Fruit fly (Drosophila melanogaster) whole organism, embryonic: ENCODE results near the gene Sqor.

Experiments
- Atf6 ChIP-seq: fragments of 200-800 bp; sonication (Bioruptor generic); IDR thresholded peaks from 2 replicates; pipeline ENCODE4 v1.3.6; 2022; ENCODE audit warnings: missing biosample characterization, missing genetic modification characterization
- Bdp1 ChIP-seq: fragments of 200-800 bp; sonication (Bioruptor generic); optimal IDR thresholded peaks from 3 replicates; lab custom pipeline; 2016; ENCODE audit warnings: missing biosample characterization, missing genetic modification characterization
- Blimp-1 ChIP-seq: fragments of 200-800 bp; sonication (Bioruptor generic); optimal IDR thresholded peaks from 3 replicates; lab custom pipeline; 2018; ENCODE audit warnings: missing biosample characterization, missing genetic modification characterization, mild to moderate bottlenecking, moderate library complexity, missing genetic modification reagents
- Bteb2 ChIP-seq: fragments of 200-800 bp; sonication (Bioruptor generic); optimal IDR thresholded peaks from 2 replicates; lab custom pipeline; 2016; ENCODE audit warnings: missing biosample characterization, missing genetic modification characterization
- CG11398 ChIP-seq: fragments of 200-800 bp; sonication (Bioruptor generic); optimal IDR thresholded peaks from 2 replicates; lab custom pipeline; 2016; ENCODE audit warnings: missing biosample characterization, missing genetic modification characterization
- CG12071 ChIP-seq: fragments of 200-800 bp; sonication (Bioruptor generic); optimal IDR thresholded peaks from 3 replicates; lab custom pipeline; 2018; ENCODE audit warnings: missing biosample characterization, mild to moderate bottlenecking, missing genetic modification characterization
- CG12659 ChIP-seq: fragments of 200-800 bp; sonication (Bioruptor generic); optimal IDR thresholded peaks from 3 replicates; lab custom pipeline; 2017; ENCODE audit warnings: mild to moderate bottlenecking, missing biosample characterization, missing genetic modification reagents, missing genetic modification characterization
- CG13424 ChIP-seq: fragments of 200-800 bp; sonication (Bioruptor generic); optimal IDR thresholded peaks from 2 replicates; lab custom pipeline; 2019; ENCODE audit warnings: missing biosample characterization, mild to moderate bottlenecking, missing genetic modification characterization, moderate library complexity
- CG14667 ChIP-seq: fragments of 200-800 bp; sonication (Bioruptor generic); IDR thresholded peaks from 2 replicates; pipeline ENCODE4 v1.3.6; 2022; ENCODE audit warnings: missing biosample characterization, missing genetic modification characterization
- CG15011 ChIP-seq: fragments of 200-800 bp; sonication (Bioruptor generic); optimal IDR thresholded peaks from 3 replicates; lab custom pipeline; 2018; ENCODE audit warnings: missing biosample characterization, mild to moderate bottlenecking, missing genetic modification characterization
- CG15514 ChIP-seq: fragments of 200-800 bp; sonication (Bioruptor generic); optimal IDR thresholded peaks from 3 replicates; lab custom pipeline; 2017; ENCODE audit warnings: missing biosample characterization, missing genetic modification characterization, mild to moderate bottlenecking, moderate library complexity, missing genetic modification reagents
- CG3847 ChIP-seq: fragments of 200-800 bp; sonication (Bioruptor generic); IDR thresholded peaks from 2 replicates; pipeline ENCODE4 v1.3.6; 2022; ENCODE audit warnings: missing biosample characterization, missing genetic modification characterization
- CG4328 ChIP-seq: fragments of 200-800 bp; sonication (Bioruptor generic); optimal IDR thresholded peaks from 3 replicates; lab custom pipeline; 2017; ENCODE audit warnings: missing biosample characterization, missing genetic modification reagents, missing genetic modification characterization
- CG4820 ChIP-seq: fragments of 200-800 bp; sonication (Bioruptor generic); optimal IDR thresholded peaks from 3 replicates; lab custom pipeline; 2016; ENCODE audit warnings: missing biosample characterization, missing genetic modification characterization
- CG6813 ChIP-seq: fragments of 200-800 bp; sonication (Bioruptor generic); optimal IDR thresholded peaks from 2 replicates; lab custom pipeline; 2017; ENCODE audit warnings: missing biosample characterization, missing genetic modification characterization, mild to moderate bottlenecking, moderate library complexity, missing genetic modification reagents
- CG7839 ChIP-seq: fragments of 200-800 bp; sonication (Bioruptor generic); optimal IDR thresholded peaks from 3 replicates; lab custom pipeline; 2018; ENCODE audit warnings: missing biosample characterization, mild to moderate bottlenecking, missing genetic modification characterization, moderate library complexity
- CG8089 ChIP-seq: fragments of 200-800 bp; sonication (Bioruptor generic); optimal IDR thresholded peaks from 3 replicates; lab custom pipeline; 2016; ENCODE audit warnings: missing biosample characterization, missing genetic modification characterization
- CG9817 ChIP-seq: fragments of 200-800 bp; sonication (Bioruptor generic); optimal IDR thresholded peaks from 2 replicates; lab custom pipeline; 2018; ENCODE audit warnings: missing biosample characterization, mild to moderate bottlenecking, missing genetic modification characterization, moderate library complexity
- Chrac-16 ChIP-seq: fragments of 200-800 bp; sonication (Bioruptor generic); optimal IDR thresholded peaks from 3 replicates; lab custom pipeline; 2016; ENCODE audit warnings: missing biosample characterization, missing genetic modification characterization
- CrebB ChIP-seq: fragments of 200-800 bp; sonication (Bioruptor generic); optimal IDR thresholded peaks from 3 replicates; lab custom pipeline; 2018; ENCODE audit warnings: missing biosample characterization, mild to moderate bottlenecking, missing genetic modification characterization
- D19A ChIP-seq: fragments of 200-800 bp; optimal IDR thresholded peaks from 3 replicates; lab custom pipeline; 2019; ENCODE audit warnings: missing biosample characterization, mild to moderate bottlenecking, missing genetic modification characterization, moderate library complexity
- Dek ChIP-seq: fragments of 200-800 bp; sonication (Bioruptor generic); optimal IDR thresholded peaks from 3 replicates; lab custom pipeline; 2019; ENCODE audit warnings: missing biosample characterization, mild to moderate bottlenecking, missing genetic modification characterization, moderate library complexity
- Ets65A ChIP-seq: fragments of 200-800 bp; sonication (Bioruptor generic); peaks from one replicate; lab custom pipeline; 2016; ENCODE audit warnings: missing biosample characterization, missing genetic modification characterization
- GATAe ChIP-seq: fragments of 200-800 bp; sonication (Bioruptor generic); conservative IDR thresholded peaks from 2 replicates; pipeline ENCODE4 v1.3.6; 2022; ENCODE audit warnings: missing biosample characterization, missing genetic modification characterization
- Hand ChIP-seq: fragments of 200-800 bp; sonication (Bioruptor generic); optimal IDR thresholded peaks from 2 replicates; lab custom pipeline; 2017; ENCODE audit warnings: mild to moderate bottlenecking, missing biosample characterization, missing genetic modification reagents, missing genetic modification characterization
- MTF-1 ChIP-seq: fragments of 200-800 bp; sonication (Bioruptor generic); optimal IDR thresholded peaks from 2 replicates; lab custom pipeline; 2018; ENCODE audit warnings: missing biosample characterization, mild to moderate bottlenecking, missing genetic modification characterization, borderline replicate concordance
- Meics ChIP-seq: fragments of 200-800 bp; sonication (Bioruptor generic); optimal IDR thresholded peaks from 2 replicates; lab custom pipeline; 2017; ENCODE audit warnings: missing biosample characterization, mild to moderate bottlenecking, missing genetic modification characterization
- NC2α ChIP-seq: fragments of 200-800 bp; sonication (Bioruptor generic); optimal IDR thresholded peaks from 2 replicates; lab custom pipeline; 2016; ENCODE audit warnings: missing biosample characterization, missing genetic modification characterization
- NK7.1 ChIP-seq: fragments of 200-800 bp; sonication (Bioruptor generic); optimal IDR thresholded peaks from 3 replicates; lab custom pipeline; 2016; ENCODE audit warnings: missing biosample characterization, missing genetic modification characterization
- NfI ChIP-seq: fragments of 200-800 bp; sonication (Bioruptor generic); optimal IDR thresholded peaks from 3 replicates; lab custom pipeline; 2018; ENCODE audit warnings: missing biosample characterization, mild to moderate bottlenecking, missing genetic modification characterization, moderate library complexity
- Oaz ChIP-seq: fragments of 200-800 bp; sonication (Bioruptor generic); IDR thresholded peaks from 2 replicates; pipeline ENCODE4 v1.3.6; 2022; ENCODE audit warnings: missing biosample characterization, missing genetic modification characterization
- Opbp ChIP-seq: fragments of 200-800 bp; sonication (Bioruptor generic); IDR thresholded peaks from 3 replicates; pipeline ENCODE4 v1.3.6; 2022; ENCODE audit warnings: missing biosample characterization, missing genetic modification characterization; ENCODE audit not compliant: partially characterized antibody
- al ChIP-seq: fragments of 200-800 bp; sonication (Bioruptor generic); IDR thresholded peaks from 2 replicates; pipeline ENCODE4 v1.3.6; 2022; ENCODE audit warnings: missing biosample characterization, missing genetic modification characterization
- ato ChIP-seq: fragments of 200-800 bp; sonication (Bioruptor generic); IDR thresholded peaks from 2 replicates; pipeline ENCODE4 v1.3.6; 2022; ENCODE audit warnings: missing biosample characterization, missing genetic modification characterization; ENCODE audit not compliant: partially characterized antibody
- bcd ChIP-seq: fragments of 200-800 bp; sonication (Bioruptor generic); optimal IDR thresholded peaks from 2 replicates; lab custom pipeline; 2017; ENCODE audit warnings: missing biosample characterization, mild to moderate bottlenecking, missing genetic modification characterization
- bigmax ChIP-seq: fragments of 200-800 bp; sonication (Bioruptor generic); optimal IDR thresholded peaks from 2 replicates; lab custom pipeline; 2018; ENCODE audit warnings: missing biosample characterization, mild to moderate bottlenecking, missing genetic modification characterization
- dmrt11E ChIP-seq: fragments of 200-800 bp; sonication (Bioruptor generic); optimal IDR thresholded peaks from 3 replicates; lab custom pipeline; 2018; ENCODE audit warnings: missing biosample characterization, mild to moderate bottlenecking, missing genetic modification characterization, moderate library complexity
- dysf ChIP-seq: fragments of 200-800 bp; sonication (Bioruptor generic); IDR thresholded peaks from 3 replicates; pipeline ENCODE4 v1.3.6; 2022; ENCODE audit warnings: missing biosample characterization, missing genetic modification characterization
- emc ChIP-seq: fragments of 200-800 bp; sonication (Bioruptor generic); optimal IDR thresholded peaks from 2 replicates; lab custom pipeline; 2016; ENCODE audit warnings: missing biosample characterization, missing genetic modification characterization
- eve ChIP-seq, 2 experiments: fragments of >200 bp; optimal IDR thresholded peaks; 2 replicates each; lab custom pipeline; 2017; ENCODE audit warnings: missing biosample characterization in 2 of 2, missing genetic modification characterization in 2 of 2
- fd102C ChIP-seq: fragments of 200-800 bp; sonication (Bioruptor generic); optimal IDR thresholded peaks from 2 replicates; lab custom pipeline; 2018; ENCODE audit warnings: missing biosample characterization, mild to moderate bottlenecking, missing genetic modification characterization, moderate library complexity
- gcm2 ChIP-seq: fragments of 200-800 bp; sonication (Bioruptor generic); optimal IDR thresholded peaks from 2 replicates; lab custom pipeline; 2016; ENCODE audit warnings: missing biosample characterization, missing genetic modification characterization
- h ChIP-seq: fragments of >200 bp; optimal IDR thresholded peaks from 2 replicates; lab custom pipeline; 2017
- ham ChIP-seq: fragments of 200-800 bp; sonication (Bioruptor generic); IDR thresholded peaks from 2 replicates; pipeline ENCODE4 v1.3.6; 2022; ENCODE audit warnings: missing biosample characterization, missing genetic modification characterization
- maf-S ChIP-seq: fragments of 200-800 bp; sonication (Bioruptor generic); optimal IDR thresholded peaks from 2 replicates; lab custom pipeline; 2016; ENCODE audit warnings: missing biosample characterization, missing genetic modification characterization
- onecut ChIP-seq: fragments of 200-800 bp; sonication (Bioruptor generic); IDR thresholded peaks from 2 replicates; pipeline ENCODE4 v1.3.6; 2022; ENCODE audit warnings: missing biosample characterization, missing genetic modification characterization
- rib ChIP-seq: fragments of 200-800 bp; sonication (Bioruptor generic); IDR thresholded peaks from 2 replicates; pipeline ENCODE4 v1.3.6; 2022; ENCODE audit warnings: missing biosample characterization, missing genetic modification characterization
- tup ChIP-seq: fragments of 200-800 bp; sonication (Bioruptor generic); optimal IDR thresholded peaks from 2 replicates; lab custom pipeline; 2016; ENCODE audit warnings: missing biosample characterization, mild to moderate bottlenecking, missing genetic modification characterization, moderate library complexity
- tx ChIP-seq: fragments of 200-800 bp; sonication (Bioruptor generic); optimal IDR thresholded peaks from 2 replicates; lab custom pipeline; 2016; ENCODE audit warnings: missing biosample characterization, missing genetic modification characterization
- vfl ChIP-seq: fragments of 200-800 bp; sonication (Bioruptor generic); optimal IDR thresholded peaks from 2 replicates; lab custom pipeline; 2016; ENCODE audit warnings: missing biosample characterization, missing genetic modification characterization
- zen2 ChIP-seq: fragments of 200-800 bp; sonication (Bioruptor generic); IDR thresholded peaks from 3 replicates; pipeline ENCODE4 v1.3.6; 2022; ENCODE audit warnings: missing biosample characterization, missing genetic modification characterization; ENCODE audit not compliant: partially characterized antibody

Sqor gene

dm6 chr3L:4269920-4270319, 29.9 kb downstream of the Sqor start (continued):
- no peak for TF ChIP-seq NK7.1 (GFP tag; lab: Kevin White, UChicago)
- no peak for TF ChIP-seq ato (GFP tag; lab: Robert Waterston, UW)
- TF ChIP-seq Bteb2: no peak
- peak; percentile 35 for TF ChIP-seq Hand (GFP tag; lab: Kevin White, UChicago)
- TF ChIP-seq CG4820 (GFP tag; lab: Kevin White, UChicago): peak; percentile 11
- peak; percentile 84 for TF ChIP-seq CG7839
- peak; percentile 60 for TF ChIP-seq CrebB (tag; lab: Kevin White, UChicago)
- TF ChIP-seq CG12071 (GFP tag; lab: Kevin White, UChicago): peak; percentile 56
- peak; percentile 45 for TF ChIP-seq CG9817 (tag; lab: Kevin White, UChicago)
- peak; percentile 82 for TF ChIP-seq CG13424 (tag; lab: Kevin White, UChicago)
- peak; percentile 50 for TF ChIP-seq Dek
- TF ChIP-seq Meics (GFP tag; lab: Kevin White, UChicago): peak; percentile 67
- TF ChIP-seq dmrt11E (tag; lab: Kevin White, UChicago): peak; percentile 68
- TF ChIP-seq tup (GFP tag; lab: Kevin White, UChicago): no peak
- no peak for TF ChIP-seq eve (GFP tag; optimal IDR thresholded peaks at IDR 0.05; lab: Kevin White, UChicago)
- no peak for TF ChIP-seq gcm2 (GFP tag; lab: Kevin White, UChicago)
- peak; percentile 51; the same call in 1 of the 2 replicates for TF ChIP-seq Atf6 (GFP tag; lab: Robert Waterston, UW)
- TF ChIP-seq fd102C: no peak
- TF ChIP-seq D19A (tag; lab: Kevin White, UChicago): peak; percentile 77
- TF ChIP-seq h (lab: Kevin White, UChicago): no peak
- TF ChIP-seq CG14667 (GFP tag; lab: Robert Waterston, UW): peak; percentile 35; the same call in 1 of the 2 replicates
- TF ChIP-seq bigmax (GFP tag; lab: Kevin White, UChicago): no peak
- no peak for TF ChIP-seq Bdp1
- peak; percentile 48 for TF ChIP-seq Chrac-16 (GFP tag; lab: Kevin White, UChicago)
- TF ChIP-seq al (GFP tag; lab: Robert Waterston, UW): 0 out of 2 replicates have a peak, but pooled peaks have one; percentile 32
- TF ChIP-seq ham (GFP tag; lab: Robert Waterston, UW): no peak
- peak; percentile 65 for TF ChIP-seq CG12659 (GFP tag; lab: Kevin White, UChicago)
- no peak for TF ChIP-seq GATAe (GFP tag; lab: Robert Waterston, UW)
- TF ChIP-seq Opbp (GFP tag; lab: Robert Waterston, UW): no peak
- TF ChIP-seq vfl (GFP tag; lab: Kevin White, UChicago): no peak
- TF ChIP-seq CG8089 (GFP tag; lab: Kevin White, UChicago): no peak
- no peak for TF ChIP-seq rib (GFP tag; lab: Robert Waterston, UW)
- peak; percentile 65 for TF ChIP-seq CG6813 (GFP tag; lab: Kevin White, UChicago)
- TF ChIP-seq CG15514: peak; percentile 20
- TF ChIP-seq emc (GFP tag; lab: Kevin White, UChicago): no peak
- TF ChIP-seq CG11398: no peak
- no peak for TF ChIP-seq onecut
- TF ChIP-seq dysf (GFP tag; lab: Robert Waterston, UW): peak; percentile 80
- peak; percentile 34; the same call in 1 of the 2 replicates for TF ChIP-seq CG3847
- no peak for TF ChIP-seq NC2α (GFP tag; lab: Kevin White, UChicago)
- TF ChIP-seq CG4328: peak; percentile 44
- peak; percentile 65 for TF ChIP-seq NfI (GFP tag; lab: Kevin White, UChicago)
- TF ChIP-seq bcd: peak; percentile 71
- peak; percentile 74 for TF ChIP-seq Blimp-1 (GFP tag; lab: Kevin White, UChicago)
- TF ChIP-seq maf-S (GFP tag; lab: Kevin White, UChicago): no peak
- peak; percentile 31; the same call in 1 of the 2 replicates for TF ChIP-seq Oaz (GFP tag; lab: Robert Waterston, UW)
- TF ChIP-seq tx: no peak
- TF ChIP-seq zen2 (GFP tag; lab: Robert Waterston, UW): no peak
- peak; percentile 15 for TF ChIP-seq MTF-1 (GFP tag; lab: Kevin White, UChicago)
- TF ChIP-seq CG15011 (GFP tag; lab: Kevin White, UChicago): peak; percentile 42
- no peak for TF ChIP-seq Ets65A (GFP tag; lab: Kevin White, UChicago)
